Fruit fly (Drosophila melanogaster): ENCODE data around the gene CG10681.

DNA sequence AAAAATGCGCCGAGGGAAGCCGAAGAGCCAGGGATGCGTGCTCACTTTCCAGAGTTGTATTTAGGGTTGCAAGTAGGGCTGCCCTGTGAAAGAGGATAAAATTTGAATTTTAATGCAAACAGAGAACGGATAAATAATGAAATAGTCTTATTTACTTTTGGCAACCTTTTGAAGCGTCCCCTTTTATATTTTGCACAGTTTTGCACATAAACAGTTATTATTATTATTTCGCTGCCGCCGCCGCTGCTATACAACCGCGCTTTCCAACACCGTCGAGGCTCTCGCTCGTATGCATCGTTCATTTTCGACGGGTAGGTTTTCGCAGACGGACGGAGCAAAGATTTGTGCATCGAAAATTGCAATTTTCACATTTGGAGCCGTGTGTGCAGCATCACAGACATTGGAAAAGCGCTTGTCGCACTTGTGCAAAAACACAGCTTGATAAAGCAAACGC lies 13.5 kb downstream of the CG10681 start, which contains the start of the genes sti and tral:
- TF ChIP-seq CG8478 (optimal IDR thresholded peaks at IDR 0.05) (no peak), CTCF (optimal IDR thresholded peaks at IDR 0.05) (no peak)
